Worm (Caenorhabditis elegans): ENCODE measurements around the gene R13H7.2.

Gene R13H7.2

DNA sequence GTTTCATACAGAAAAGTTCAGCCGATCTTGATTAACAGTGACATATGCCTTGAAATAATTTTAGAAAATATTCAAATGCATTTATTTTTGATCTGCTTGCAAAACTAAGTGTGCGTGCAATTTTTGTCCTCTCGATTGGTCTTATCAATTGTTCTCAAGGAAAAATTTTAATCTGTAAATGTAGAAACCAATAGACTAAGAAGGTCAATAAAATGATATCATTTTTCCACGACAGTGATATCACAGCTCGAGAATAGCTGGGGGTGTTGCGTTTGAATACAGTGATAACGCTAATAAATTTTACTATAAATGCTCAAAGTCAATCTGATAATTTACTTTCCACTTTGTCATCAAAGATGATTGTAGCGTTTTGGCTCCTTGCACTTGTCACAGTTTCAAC is 40.8 kb downstream of the R13H7.2 start, which contains the start of gene C17H12.8:
Gene C17H12.8, plus strand, starts transcription at position 335 of the 400 bp plus-strand sequence.
- no peak for TF ChIP-seq vab-15 (tag; optimal IDR thresholded peaks at IDR 0.05)
- no peak for TF ChIP-seq nhr-90 (tag; optimal IDR thresholded peaks at IDR 0.05; ENCODE audit: poor library complexity)
- TF ChIP-seq hlh-17 (GFP tag; optimal IDR thresholded peaks at IDR 0.05; ENCODE audit: borderline replicate concordance), result no peak
- no peak for TF ChIP-seq nhr-19 (GFP tag; conservative IDR thresholded peaks at IDR 0.05)
- TF ChIP-seq tbx-2 (tag; optimal IDR thresholded peaks at IDR 0.05), result no peak
- TF ChIP-seq lin-13 (GFP tag; optimal IDR thresholded peaks at IDR 0.05), result no peak
- no peak for TF ChIP-seq nhr-28 (tag; optimal IDR thresholded peaks at IDR 0.05)
- TF ChIP-seq blmp-1 (tag; optimal IDR thresholded peaks at IDR 0.05), result no peak
- no peak for TF ChIP-seq efl-1 (optimal IDR thresholded peaks at IDR 0.05)
- TF ChIP-seq efl-1 (GFP tag; optimal IDR thresholded peaks at IDR 0.05 in 1 of 2), result peak in 1 of 2 experiments; percentile 61
- no peak for TF ChIP-seq sup-37 (GFP tag; optimal IDR thresholded peaks at IDR 0.05)
- TF ChIP-seq nhr-47 (tag; optimal IDR thresholded peaks at IDR 0.05), result no peak
- no peak for TF ChIP-seq ces-1 (GFP tag; optimal IDR thresholded peaks at IDR 0.05)
- TF ChIP-seq elt-3 (tag; optimal IDR thresholded peaks at IDR 0.05), result no peak
- no peak for TF ChIP-seq mdl-1 (tag; optimal IDR thresholded peaks at IDR 0.05)
- TF ChIP-seq nhr-85 (tag), result peak; percentile 44
- TF ChIP-seq ceh-8 (GFP tag; optimal IDR thresholded peaks at IDR 0.05), result no peak
- TF ChIP-seq elt-2 (tag; optimal IDR thresholded peaks at IDR 0.05), result peak; percentile 72
- TF ChIP-seq fkh-8 (tag; optimal IDR thresholded peaks at IDR 0.05), result no peak
- no peak for TF ChIP-seq mep-1 (tag; optimal IDR thresholded peaks at IDR 0.05)
- TF ChIP-seq unc-86 (tag; optimal IDR thresholded peaks at IDR 0.05), result no peak

DNA sequence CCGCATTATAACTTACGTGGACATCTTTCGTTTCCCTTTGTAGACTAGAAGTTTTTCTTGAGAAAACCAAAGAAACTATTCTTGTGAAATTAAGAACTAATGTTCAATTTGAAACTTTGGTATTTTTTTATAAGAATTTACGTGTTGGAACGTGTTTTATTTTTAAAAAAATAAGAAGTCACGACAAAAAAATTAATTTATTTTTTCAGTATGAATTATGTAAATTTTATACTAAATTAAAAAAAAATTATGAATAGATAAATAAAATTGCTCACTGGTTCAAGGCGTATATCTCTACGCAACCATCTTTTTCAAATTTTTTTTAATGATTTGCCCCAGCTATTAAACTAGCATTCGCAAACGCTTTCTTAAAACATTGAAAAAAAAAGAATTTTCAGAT is 41.6 kb downstream of the R13H7.2 start, which contains the start of gene C17H12.5:
Gene C17H12.5, minus strand, starts transcription at position 101 of the 400 bp plus-strand sequence.
- TF ChIP-seq nhr-85 (tag), result no peak
- no peak for TF ChIP-seq Y116A8C.19 (tag; optimal IDR thresholded peaks at IDR 0.05; ENCODE audit: borderline replicate concordance)
- no peak for TF ChIP-seq efl-1 (optimal IDR thresholded peaks at IDR 0.05)
- no peak for TF ChIP-seq efl-1 (GFP tag; optimal IDR thresholded peaks at IDR 0.05 in 1 of 2)
- no peak for TF ChIP-seq unc-62 (GFP tag; optimal IDR thresholded peaks at IDR 0.05)
- TF ChIP-seq lin-35 (GFP tag; optimal IDR thresholded peaks at IDR 0.05), result no peak
- TF ChIP-seq blmp-1 (tag; optimal IDR thresholded peaks at IDR 0.05), result no peak
- no peak for TF ChIP-seq sox-4 (tag; optimal IDR thresholded peaks at IDR 0.05)
- TF ChIP-seq pag-3 (tag; optimal IDR thresholded peaks at IDR 0.05; ENCODE audit: borderline replicate concordance, insufficient read depth), result no peak

DNA sequence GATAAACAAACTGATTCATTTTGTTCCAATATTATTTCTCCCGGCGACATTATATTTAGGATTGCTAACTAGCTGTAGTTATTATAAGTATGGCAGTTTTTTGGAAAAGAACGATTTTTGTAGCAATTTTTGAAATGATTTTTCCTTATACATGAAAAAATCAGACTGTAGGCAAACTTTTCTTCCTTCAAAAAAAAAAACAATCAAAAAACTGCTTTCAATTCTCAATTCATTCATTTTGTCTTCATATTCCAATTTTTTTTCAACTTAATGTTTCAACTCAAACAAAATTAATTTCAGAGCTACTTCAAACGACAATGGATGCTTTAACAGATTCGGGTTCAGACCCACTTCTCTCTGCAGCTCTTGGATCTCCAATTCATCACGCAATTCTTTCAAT is 47.4 kb downstream of the R13H7.2 start, which contains the start of gene ceh-48:
Gene ceh-48, plus strand, starts transcription at position 301 of the 400 bp plus-strand sequence.
- no peak for TF ChIP-seq nhr-84 (tag; optimal IDR thresholded peaks at IDR 0.05)
- no peak for TF ChIP-seq dpl-1 (GFP tag; optimal IDR thresholded peaks at IDR 0.05)
- no peak for TF ChIP-seq ztf-4 (tag; optimal IDR thresholded peaks at IDR 0.05)
- no peak for TF ChIP-seq nhr-28 (tag; optimal IDR thresholded peaks at IDR 0.05)
- TF ChIP-seq blmp-1 (tag; optimal IDR thresholded peaks at IDR 0.05), result no peak
- no peak for TF ChIP-seq hlh-17 (GFP tag; optimal IDR thresholded peaks at IDR 0.05; ENCODE audit: borderline replicate concordance)
- no peak for TF ChIP-seq grh-1 (GFP tag; IDR thresholded peaks at IDR 0.05)
- TF ChIP-seq elt-2 (tag; optimal IDR thresholded peaks at IDR 0.05), result no peak
- TF ChIP-seq tlp-1 (tag; optimal IDR thresholded peaks at IDR 0.05), result no peak
- no peak for TF ChIP-seq nhr-90 (tag; optimal IDR thresholded peaks at IDR 0.05; ENCODE audit: poor library complexity)
- no peak for TF ChIP-seq nhr-71 (tag; optimal IDR thresholded peaks at IDR 0.05)
- no peak for TF ChIP-seq dsc-1 (tag; optimal IDR thresholded peaks at IDR 0.05)
- no peak for TF ChIP-seq unc-62 (GFP tag; optimal IDR thresholded peaks at IDR 0.05)

DNA sequence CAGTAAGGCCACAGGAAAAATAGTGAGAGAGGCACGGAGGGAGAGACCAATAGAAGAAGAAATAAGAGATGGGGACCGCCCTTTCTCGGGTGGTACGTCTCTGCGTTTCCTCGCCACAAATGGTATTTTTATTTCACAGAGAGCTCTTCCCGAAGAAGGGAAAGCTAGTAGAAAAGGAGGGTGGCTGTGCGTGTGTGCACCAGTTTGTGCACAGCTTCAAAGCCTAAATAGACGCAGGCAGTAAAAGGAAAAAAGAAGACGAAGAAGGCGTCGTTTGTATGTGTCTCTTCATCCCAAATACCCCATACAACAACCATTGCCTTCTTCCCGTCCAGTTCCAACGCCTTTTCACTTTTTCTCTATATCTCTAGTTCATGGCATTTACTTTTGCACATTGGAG is 49.4 kb downstream of the R13H7.2 start:
- no peak for TF ChIP-seq C16A3.4 (tag; optimal IDR thresholded peaks at IDR 0.05)
- TF ChIP-seq nhr-47 (tag; optimal IDR thresholded peaks at IDR 0.05), result peak; percentile 64
- no peak for TF ChIP-seq grh-1 (GFP tag; IDR thresholded peaks at IDR 0.05)
- TF ChIP-seq nhr-19 (GFP tag; conservative IDR thresholded peaks at IDR 0.05), result peak; percentile 41
- no peak for TF ChIP-seq hpl-2 (GFP tag; optimal IDR thresholded peaks at IDR 0.05)
- no peak for TF ChIP-seq rnt-1 (tag; optimal IDR thresholded peaks at IDR 0.05)
- TF ChIP-seq jun-1 (tag; optimal IDR thresholded peaks at IDR 0.05), result peak; percentile 10
- TF ChIP-seq nhr-11 (tag; optimal IDR thresholded peaks at IDR 0.05), result no peak
- TF ChIP-seq fos-1 (tag; optimal IDR thresholded peaks at IDR 0.05), result no peak
- no peak for TF ChIP-seq unc-62 (GFP tag; optimal IDR thresholded peaks at IDR 0.05)
- TF ChIP-seq lin-39 (tag; optimal IDR thresholded peaks at IDR 0.05), result no peak
- peak; percentile 35 for TF ChIP-seq ztf-4 (tag; optimal IDR thresholded peaks at IDR 0.05)
- no peak for TF ChIP-seq sptf-1 (tag; optimal IDR thresholded peaks at IDR 0.05)
- no peak for TF ChIP-seq nhr-237 (tag; optimal IDR thresholded peaks at IDR 0.05)
- TF ChIP-seq pax-3 (tag; optimal IDR thresholded peaks at IDR 0.05), result no peak
- TF ChIP-seq lir-3 (tag; optimal IDR thresholded peaks at IDR 0.05; ENCODE audit: poor library complexity), result no peak
- peak; percentile 48 to 71 (median 49) for TF ChIP-seq ceh-82 (tag; optimal IDR thresholded peaks at IDR 0.05)
- TF ChIP-seq nhr-76 (tag; optimal IDR thresholded peaks at IDR 0.05), result no peak
- TF ChIP-seq mab-9 (GFP tag; IDR thresholded peaks at IDR 0.05), result peak; percentile 66

Data from whole organism, L1 larva.